Fruit fly (Drosophila melanogaster) whole organism, embryonic: ENCODE data around the gene CG6923.

ENCODE experiments used
- CG1024 ChIP-seq: fragments of 200-800 bp; sonication (Bioruptor generic); IDR thresholded peaks from 2 replicates; pipeline ENCODE4 v1.3.6; 2022; ENCODE audit warnings: missing biosample characterization, missing genetic modification characterization
- CG10321 ChIP-seq: fragments of 200-800 bp; sonication (Bioruptor generic); IDR thresholded peaks from 2 replicates; pipeline ENCODE4 v1.3.6; 2022; ENCODE audit warnings: missing biosample characterization, missing genetic modification characterization
- CG12071 ChIP-seq: fragments of 200-800 bp; sonication (Bioruptor generic); optimal IDR thresholded peaks from 3 replicates; lab custom pipeline; 2018; ENCODE audit warnings: missing biosample characterization, mild to moderate bottlenecking, missing genetic modification characterization
- CG12391 ChIP-seq: fragments of 200-800 bp; sonication (Bioruptor generic); optimal IDR thresholded peaks from 3 replicates; lab custom pipeline; 2018; ENCODE audit warnings: missing biosample characterization, mild to moderate bottlenecking, missing genetic modification characterization, moderate library complexity
- CG12744 ChIP-seq: fragments of 200-800 bp; sonication (Bioruptor generic); optimal IDR thresholded peaks from 2 replicates; lab custom pipeline; 2016; ENCODE audit warnings: missing biosample characterization, missing genetic modification characterization
- CG12942 ChIP-seq: fragments of 200-800 bp; sonication (Bioruptor generic); optimal IDR thresholded peaks from 3 replicates; lab custom pipeline; 2016; ENCODE audit warnings: missing biosample characterization, missing genetic modification characterization
- CG14441 ChIP-seq: fragments of 200-800 bp; sonication (Bioruptor generic); IDR thresholded peaks from 2 replicates; pipeline ENCODE4 v1.3.6; 2022; ENCODE audit warnings: missing biosample characterization, missing genetic modification characterization
- CG15073 ChIP-seq: fragments of 200-800 bp; sonication (Bioruptor generic); optimal IDR thresholded peaks from 2 replicates; lab custom pipeline; 2016; ENCODE audit warnings: missing biosample characterization, missing genetic modification characterization
- CG1529 ChIP-seq: fragments of 200-800 bp; sonication (Bioruptor generic); optimal IDR thresholded peaks from 3 replicates; lab custom pipeline; 2018; ENCODE audit warnings: missing biosample characterization, missing genetic modification characterization
- CG16779 ChIP-seq: fragments of 200-800 bp; sonication (Bioruptor generic); IDR thresholded peaks from 2 replicates; pipeline ENCODE4 v1.3.6; 2022; ENCODE audit warnings: missing biosample characterization, missing genetic modification characterization
- CG17359 ChIP-seq: fragments of 200-800 bp; sonication (Bioruptor generic); optimal IDR thresholded peaks from 3 replicates; lab custom pipeline; 2018; ENCODE audit warnings: missing biosample characterization, mild to moderate bottlenecking, missing genetic modification characterization, moderate library complexity
- CG17361 ChIP-seq: fragments of 200-800 bp; sonication (Bioruptor generic); IDR thresholded peaks from 3 replicates; pipeline ENCODE4 v1.3.6; 2022; ENCODE audit warnings: missing biosample characterization, missing genetic modification characterization
- CG30020 ChIP-seq: fragments of 200-800 bp; optimal IDR thresholded peaks from 2 replicates; lab custom pipeline; 2019; ENCODE audit warnings: missing biosample characterization, mild to moderate bottlenecking, missing genetic modification characterization, moderate library complexity
- CG4820 ChIP-seq: fragments of 200-800 bp; sonication (Bioruptor generic); optimal IDR thresholded peaks from 3 replicates; lab custom pipeline; 2016; ENCODE audit warnings: missing biosample characterization, missing genetic modification characterization
- CG6791 ChIP-seq: fragments of 200-800 bp; sonication (Bioruptor generic); IDR thresholded peaks from 3 replicates; pipeline ENCODE4 v1.3.6; 2022; ENCODE audit warnings: missing biosample characterization, missing genetic modification characterization; ENCODE audit not compliant: partially characterized antibody
- CG9609 ChIP-seq: fragments of 200-800 bp; sonication (Bioruptor generic); optimal IDR thresholded peaks from 3 replicates; lab custom pipeline; 2016; ENCODE audit warnings: missing biosample characterization, missing genetic modification characterization
- CoRest ChIP-seq: fragments of 200-800 bp; sonication (Bioruptor generic); optimal IDR thresholded peaks from 3 replicates; lab custom pipeline; 2018; ENCODE audit warnings: missing biosample characterization, mild to moderate bottlenecking, missing genetic modification characterization, moderate library complexity
- Dp ChIP-seq: fragments of 200-800 bp; sonication (Bioruptor generic); optimal IDR thresholded peaks from 2 replicates; lab custom pipeline; 2018; ENCODE audit warnings: missing biosample characterization, mild to moderate bottlenecking, missing genetic modification characterization, moderate library complexity
- Elba2 ChIP-seq: fragments of 200-800 bp; sonication (Bioruptor generic); optimal IDR thresholded peaks from 3 replicates; lab custom pipeline; 2016; ENCODE audit warnings: missing biosample characterization, missing genetic modification characterization
- Ets65A ChIP-seq: fragments of 200-800 bp; sonication (Bioruptor generic); peaks from one replicate; lab custom pipeline; 2016; ENCODE audit warnings: missing biosample characterization, missing genetic modification characterization
- HLH3B ChIP-seq: fragments of 200-800 bp; sonication (Bioruptor generic); IDR thresholded peaks from 2 replicates; pipeline ENCODE4 v1.3.6; 2022; ENCODE audit warnings: missing biosample characterization, missing genetic modification characterization
- Hr51 ChIP-seq, 2 experiments: fragments of 200-800 bp; sonication (Bioruptor generic); optimal IDR thresholded peaks; 2 replicates in 1 of 2; 3 replicates in 1 of 2; lab custom pipeline; 2016 to 2018; ENCODE audit warnings: missing biosample characterization in 2 of 2, missing genetic modification characterization in 2 of 2, mild to moderate bottlenecking in 1 of 2, moderate library complexity in 1 of 2
- Lhr ChIP-seq: fragments of 200-800 bp; sonication (Bioruptor generic); optimal IDR thresholded peaks from 3 replicates; lab custom pipeline; 2017; ENCODE audit warnings: mild to moderate bottlenecking, missing biosample characterization, missing genetic modification reagents, missing genetic modification characterization
- NC2β ChIP-seq: fragments of 200-800 bp; sonication (Bioruptor generic); optimal IDR thresholded peaks from 2 replicates; lab custom pipeline; 2016; ENCODE audit warnings: missing biosample characterization, missing genetic modification characterization
- Neu2 ChIP-seq: fragments of 200-800 bp; sonication (Bioruptor generic); optimal IDR thresholded peaks from 3 replicates; lab custom pipeline; 2016; ENCODE audit warnings: missing biosample characterization, missing genetic modification characterization, borderline replicate concordance
- Nf-YC ChIP-seq: fragments of 200-800 bp; optimal IDR thresholded peaks from 3 replicates; lab custom pipeline; 2019; ENCODE audit warnings: missing biosample characterization, mild to moderate bottlenecking, missing genetic modification characterization, moderate library complexity
- PHDP ChIP-seq: fragments of 200-800 bp; sonication (Bioruptor generic); optimal IDR thresholded peaks from 3 replicates; lab custom pipeline; 2018; ENCODE audit warnings: missing biosample characterization, mild to moderate bottlenecking, missing genetic modification characterization, moderate library complexity
- Usf ChIP-seq: fragments of 200-800 bp; sonication (Bioruptor generic); optimal IDR thresholded peaks from 2 replicates; lab custom pipeline; 2017; ENCODE audit warnings: missing genotype, missing biosample characterization, missing genetic modification characterization
- Xbp1 ChIP-seq: fragments of 200-800 bp; sonication (Bioruptor generic); optimal IDR thresholded peaks from 3 replicates; lab custom pipeline; 2016; ENCODE audit warnings: missing biosample characterization, mild to moderate bottlenecking, missing genetic modification characterization
- bbx ChIP-seq: fragments of 200-800 bp; sonication (Bioruptor generic); IDR thresholded peaks from 2 replicates; pipeline ENCODE4 v1.3.6; 2022; ENCODE audit warnings: missing biosample characterization, missing genetic modification characterization; ENCODE audit not compliant: partially characterized antibody
- chif ChIP-seq, 2 experiments: fragments of 200-800 bp; sonication (Bioruptor generic); optimal IDR thresholded peaks; 3 replicates each; lab custom pipeline; 2016; ENCODE audit warnings: missing biosample characterization in 2 of 2, missing genetic modification characterization in 2 of 2
- chinmo ChIP-seq: fragments of 200-800 bp; sonication (Bioruptor generic); IDR thresholded peaks from 4 replicates; pipeline ENCODE4 v1.3.6; 2022; ENCODE audit warnings: missing biosample characterization, missing genetic modification characterization; ENCODE audit not compliant: partially characterized antibody
- da ChIP-seq: fragments of 200-800 bp; sonication (Bioruptor generic); optimal IDR thresholded peaks from 2 replicates; lab custom pipeline; 2016; ENCODE audit warnings: missing biosample characterization, missing genetic modification characterization
- her ChIP-seq: fragments of 200-800 bp; sonication (Bioruptor generic); optimal IDR thresholded peaks from 2 replicates; lab custom pipeline; 2016; ENCODE audit warnings: missing biosample characterization, missing genetic modification characterization
- insv ChIP-seq, 2 experiments: fragments of 200-800 bp; sonication (Bioruptor generic); optimal IDR thresholded peaks; 3 replicates each; lab custom pipeline; 2016 to 2018; ENCODE audit warnings: missing biosample characterization in 2 of 2, missing genetic modification characterization in 2 of 2
- inv ChIP-seq: fragments of 200-800 bp; sonication (Bioruptor generic); IDR thresholded peaks from 2 replicates; pipeline ENCODE4 v1.3.6; 2022; ENCODE audit warnings: missing biosample characterization, missing genetic modification characterization; ENCODE audit not compliant: partially characterized antibody
- nerfin-1 ChIP-seq: fragments of 200-800 bp; sonication (Bioruptor generic); optimal IDR thresholded peaks from 3 replicates; lab custom pipeline; 2019; ENCODE audit warnings: missing biosample characterization, mild to moderate bottlenecking, missing genetic modification characterization, moderate library complexity
- phol ChIP-seq: fragments of 200-800 bp; sonication (Bioruptor generic); optimal IDR thresholded peaks from 3 replicates; lab custom pipeline; 2018; ENCODE audit warnings: missing biosample characterization, mild to moderate bottlenecking, missing genetic modification characterization, moderate library complexity
- pita ChIP-seq: fragments of 200-800 bp; sonication (Bioruptor generic); optimal IDR thresholded peaks from 2 replicates; lab custom pipeline; 2017; ENCODE audit warnings: missing biosample characterization, mild to moderate bottlenecking, missing genetic modification characterization
- pros ChIP-seq: fragments of 200-800 bp; sonication (Bioruptor generic); optimal IDR thresholded peaks from 3 replicates; lab custom pipeline; 2019; ENCODE audit warnings: missing biosample characterization, mild to moderate bottlenecking, missing genetic modification characterization, moderate library complexity
- psq ChIP-seq: fragments of 200-800 bp; sonication (Bioruptor generic); optimal IDR thresholded peaks from 2 replicates; lab custom pipeline; 2017; ENCODE audit warnings: missing biosample characterization, missing genetic modification characterization
- repo ChIP-seq: fragments of 200-800 bp; sonication (Bioruptor generic); optimal IDR thresholded peaks from 2 replicates; lab custom pipeline; 2016; ENCODE audit warnings: missing biosample characterization, missing genetic modification characterization
- sr ChIP-seq: fragments of 200-800 bp; sonication (Bioruptor generic); IDR thresholded peaks from 3 replicates; pipeline ENCODE4 v1.3.6; 2022; ENCODE audit warnings: missing biosample characterization, missing genetic modification characterization
- stwl ChIP-seq: fragments of 200-800 bp; sonication (Bioruptor generic); optimal IDR thresholded peaks from 3 replicates; lab custom pipeline; 2018; ENCODE audit warnings: missing biosample characterization, mild to moderate bottlenecking, missing genetic modification characterization, moderate library complexity
- sug ChIP-seq: fragments of 200-800 bp; optimal IDR thresholded peaks from 2 replicates; lab custom pipeline; 2019; ENCODE audit warnings: missing biosample characterization, mild to moderate bottlenecking, missing genetic modification characterization, moderate library complexity
- tup ChIP-seq: fragments of 200-800 bp; sonication (Bioruptor generic); optimal IDR thresholded peaks from 2 replicates; lab custom pipeline; 2016; ENCODE audit warnings: missing biosample characterization, mild to moderate bottlenecking, missing genetic modification characterization, moderate library complexity
- unc-4 ChIP-seq: fragments of 200-800 bp; sonication (Bioruptor generic); IDR thresholded peaks from 2 replicates; pipeline ENCODE4 v1.3.6; 2022; ENCODE audit warnings: missing biosample characterization, missing genetic modification characterization; ENCODE audit not compliant: partially characterized antibody
- zfh1 ChIP-seq: fragments of 200-800 bp; sonication (Bioruptor generic); IDR thresholded peaks from 3 replicates; pipeline ENCODE4 v1.3.6; 2022; ENCODE audit warnings: missing biosample characterization, missing genetic modification characterization

Gene CG6923

DNA sequence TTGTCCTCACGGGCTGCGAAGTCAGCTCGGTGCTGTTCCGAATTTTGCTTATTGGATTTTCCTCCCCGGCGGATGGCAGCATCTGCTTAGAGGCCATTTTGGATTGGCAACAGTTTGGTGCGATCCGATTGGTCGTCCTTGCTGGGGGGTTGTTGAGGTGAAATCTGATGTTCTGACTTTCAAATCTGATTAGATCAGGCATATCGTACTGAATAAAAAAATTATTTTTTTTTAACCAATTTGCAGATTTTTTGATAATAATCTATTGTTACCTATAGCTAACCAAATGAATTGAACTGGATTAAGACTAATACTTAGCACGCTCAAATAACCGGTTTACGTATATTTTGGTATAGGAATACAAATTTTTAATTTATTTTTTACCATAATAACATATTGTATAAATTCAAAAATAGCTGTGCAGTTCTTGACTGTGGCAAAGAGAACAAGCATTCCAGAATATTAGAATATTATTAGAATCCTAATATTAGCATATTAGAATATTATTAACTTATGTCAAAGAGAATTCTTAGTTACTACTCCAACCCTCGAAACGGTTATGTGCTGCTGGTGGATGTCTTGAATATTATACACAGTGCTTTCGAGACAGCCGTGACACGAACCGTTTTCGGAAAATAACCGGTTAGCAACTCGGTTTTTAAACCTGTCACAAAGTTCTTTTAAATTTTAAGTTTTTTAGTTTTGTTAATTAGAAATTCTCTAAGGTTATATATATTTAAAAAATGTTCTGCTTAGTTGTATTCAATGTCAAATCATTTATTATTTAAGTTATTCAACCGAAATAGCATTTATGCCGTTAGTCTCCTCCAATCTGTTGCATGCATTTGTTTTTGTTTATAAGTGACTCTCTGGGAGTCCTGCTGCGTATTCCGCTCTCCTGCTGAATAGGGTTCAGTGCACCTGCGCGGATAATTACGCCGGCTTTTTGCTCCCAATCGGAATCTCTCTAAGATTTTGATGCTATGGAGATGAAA lies 55.2 kb downstream of the CG6923 start, which contains the start of gene Fer3 (continued):
- no peak for TF ChIP-seq pros
- TF ChIP-seq Ets65A (GFP tag; lab: Kevin White, UChicago) = no peak
- no peak for TF ChIP-seq da (GFP tag; lab: Kevin White, UChicago)
- TF ChIP-seq sug = no peak
- no peak for TF ChIP-seq stwl (tag; lab: Kevin White, UChicago)
- peak; percentile 77 for TF ChIP-seq pita
- TF ChIP-seq Hr51 (GFP tag; optimal IDR thresholded peaks at IDR 0.05; lab: Kevin White, UChicago) = peak in 1 of 2 experiments; percentile 30
- TF ChIP-seq Xbp1 (GFP tag; lab: Kevin White, UChicago) = no peak
- peak; percentile 36; the same call in 1 of the 3 replicates for TF ChIP-seq CG6791 (GFP tag; lab: Robert Waterston, UW)
- TF ChIP-seq unc-4 (GFP tag; lab: Robert Waterston, UW) = no peak
- TF ChIP-seq nerfin-1 (tag; lab: Kevin White, UChicago) = peak; percentile 40
- no peak for TF ChIP-seq Usf (GFP tag; lab: Kevin White, UChicago)
- TF ChIP-seq phol (tag; lab: Kevin White, UChicago) = peak; percentile 25
- TF ChIP-seq Neu2 (GFP tag; lab: Kevin White, UChicago) = no peak
- TF ChIP-seq inv (GFP tag; lab: Robert Waterston, UW) = no peak
- no peak for TF ChIP-seq tup (GFP tag; lab: Kevin White, UChicago)
- TF ChIP-seq psq (GFP tag; lab: Kevin White, UChicago) = no peak
- no peak for TF ChIP-seq CG12744
- TF ChIP-seq CG10321 (GFP tag; lab: Robert Waterston, UW) = no peak
- no peak for TF ChIP-seq chinmo (GFP tag; lab: Robert Waterston, UW)
- no peak for TF ChIP-seq zfh1 (GFP tag; lab: Robert Waterston, UW)
- TF ChIP-seq HLH3B (GFP tag; lab: Robert Waterston, UW) = no peak
- no peak for TF ChIP-seq CG1529
- no peak for TF ChIP-seq CG17359
- TF ChIP-seq CG4820 (GFP tag; lab: Kevin White, UChicago) = no peak
- TF ChIP-seq Lhr = no peak
- no peak for TF ChIP-seq CG30020 (tag; lab: Kevin White, UChicago)
- no peak for TF ChIP-seq CG14441 (GFP tag; lab: Robert Waterston, UW)
- no peak for TF ChIP-seq CG12071 (GFP tag; lab: Kevin White, UChicago)
- no peak for TF ChIP-seq CG17361
- TF ChIP-seq chif (GFP tag; optimal IDR thresholded peaks at IDR 0.05; lab: Kevin White, UChicago) = no peak
- TF ChIP-seq her = no peak
- no peak for TF ChIP-seq CG12942
- no peak for TF ChIP-seq CG16779 (GFP tag; lab: Robert Waterston, UW)
- no peak for TF ChIP-seq sr (GFP tag; lab: Robert Waterston, UW)
- peak; percentile 98 for TF ChIP-seq Elba2 (GFP tag; lab: Kevin White, UChicago)
- TF ChIP-seq PHDP (tag; lab: Kevin White, UChicago) = no peak
- peak; percentile 71 to 96 for TF ChIP-seq insv (GFP tag; optimal IDR thresholded peaks at IDR 0.05; lab: Kevin White, UChicago)
- TF ChIP-seq NC2β (GFP tag; lab: Kevin White, UChicago) = no peak
- TF ChIP-seq Nf-YC (tag; lab: Kevin White, UChicago) = peak; percentile 93
- peak; percentile 5 for TF ChIP-seq CoRest (tag; lab: Kevin White, UChicago)
- peak; percentile 39 for TF ChIP-seq CG12391
- TF ChIP-seq bbx (GFP tag; lab: Robert Waterston, UW) = no peak
- no peak for TF ChIP-seq CG9609 (GFP tag; lab: Kevin White, UChicago)
- no peak for TF ChIP-seq CG1024 (GFP tag; lab: Robert Waterston, UW)
- TF ChIP-seq CG15073 (GFP tag; lab: Kevin White, UChicago) = no peak
- no peak for TF ChIP-seq repo (GFP tag; lab: Kevin White, UChicago)
- TF ChIP-seq Dp (GFP tag; lab: Kevin White, UChicago) = no peak
